Fruit fly (Drosophila melanogaster) whole organism, embryonic: ENCODE data around the gene CG31038.

ENCODE experiments used
- CG10147 ChIP-seq: fragments of 200-800 bp; sonication (Bioruptor generic); optimal IDR thresholded peaks from 2 replicates; lab custom pipeline; 2019; ENCODE audit warnings: missing biosample characterization, mild to moderate bottlenecking, missing genetic modification characterization, moderate library complexity
- CG10321 ChIP-seq: fragments of 200-800 bp; sonication (Bioruptor generic); IDR thresholded peaks from 2 replicates; pipeline ENCODE4 v1.3.6; 2022; ENCODE audit warnings: missing biosample characterization, missing genetic modification characterization
- CG10431 ChIP-seq: fragments of 200-800 bp; sonication (Bioruptor generic); optimal IDR thresholded peaks from 3 replicates; lab custom pipeline; 2018; ENCODE audit warnings: missing biosample characterization, mild to moderate bottlenecking, missing genetic modification characterization
- CG10654 ChIP-seq: fragments of 200-800 bp; sonication (Bioruptor generic); optimal IDR thresholded peaks from 2 replicates; lab custom pipeline; 2016; ENCODE audit warnings: missing biosample characterization, missing genetic modification characterization
- CG11085 ChIP-seq: fragments of 200-800 bp; sonication (Bioruptor generic); IDR thresholded peaks from 2 replicates; pipeline ENCODE4 v1.3.6; 2022; ENCODE audit warnings: missing biosample characterization, missing genetic modification characterization
- CG11723 ChIP-seq: fragments of 200-800 bp; sonication (Bioruptor generic); optimal IDR thresholded peaks from 2 replicates; lab custom pipeline; 2017; ENCODE audit warnings: missing biosample characterization, mild to moderate bottlenecking, missing genetic modification characterization
- CG12744 ChIP-seq: fragments of 200-800 bp; sonication (Bioruptor generic); optimal IDR thresholded peaks from 2 replicates; lab custom pipeline; 2016; ENCODE audit warnings: missing biosample characterization, missing genetic modification characterization
- CG14050 ChIP-seq: fragments of 200-800 bp; sonication (Bioruptor generic); IDR thresholded peaks from 3 replicates; pipeline ENCODE4 v1.3.6; 2022; ENCODE audit warnings: missing biosample characterization, missing genetic modification characterization
- CG15073 ChIP-seq: fragments of 200-800 bp; sonication (Bioruptor generic); optimal IDR thresholded peaks from 2 replicates; lab custom pipeline; 2016; ENCODE audit warnings: missing biosample characterization, missing genetic modification characterization
- CG15479 ChIP-seq: fragments of 200-800 bp; sonication (Bioruptor generic); optimal IDR thresholded peaks from 3 replicates; lab custom pipeline; 2019; ENCODE audit warnings: missing biosample characterization, mild to moderate bottlenecking, missing genetic modification characterization, moderate library complexity
- CG17829 ChIP-seq: fragments of 200-800 bp; optimal IDR thresholded peaks from 2 replicates; lab custom pipeline; 2019; ENCODE audit warnings: missing biosample characterization, mild to moderate bottlenecking, missing genetic modification characterization, moderate library complexity
- CG2202 ChIP-seq: fragments of 200-800 bp; sonication (Bioruptor generic); optimal IDR thresholded peaks from 2 replicates; lab custom pipeline; 2018; ENCODE audit warnings: missing biosample characterization, mild to moderate bottlenecking, missing genetic modification characterization
- CG30431 ChIP-seq: fragments of 200-800 bp; sonication (Bioruptor generic); optimal IDR thresholded peaks from 2 replicates; lab custom pipeline; 2017; ENCODE audit warnings: missing biosample characterization, missing genetic modification characterization
- CG3838 ChIP-seq: fragments of 200-800 bp; sonication (Bioruptor generic); optimal IDR thresholded peaks from 3 replicates; lab custom pipeline; 2016; ENCODE audit warnings: missing biosample characterization, missing genetic modification characterization
- CG3995 ChIP-seq: fragments of 200-800 bp; sonication (Bioruptor generic); optimal IDR thresholded peaks from 3 replicates; lab custom pipeline; 2016; ENCODE audit warnings: missing biosample characterization, missing genetic modification characterization
- CG4707 ChIP-seq: fragments of 200-800 bp; sonication (Bioruptor generic); optimal IDR thresholded peaks from 2 replicates; lab custom pipeline; 2018; ENCODE audit warnings: missing biosample characterization, mild to moderate bottlenecking, missing genetic modification characterization, moderate library complexity
- CG4820 ChIP-seq: fragments of 200-800 bp; sonication (Bioruptor generic); optimal IDR thresholded peaks from 3 replicates; lab custom pipeline; 2016; ENCODE audit warnings: missing biosample characterization, missing genetic modification characterization
- CG5245 ChIP-seq: fragments of 200-800 bp; sonication (Bioruptor generic); optimal IDR thresholded peaks from 3 replicates; lab custom pipeline; 2016; ENCODE audit warnings: missing biosample characterization, missing genetic modification characterization
- CG6272 ChIP-seq: fragments of 200-800 bp; sonication (Bioruptor generic); IDR thresholded peaks from 2 replicates; pipeline ENCODE4 v1.3.6; 2022; ENCODE audit warnings: missing biosample characterization, missing genetic modification characterization
- CHES-1-like ChIP-seq: fragments of 200-800 bp; sonication (Bioruptor generic); optimal IDR thresholded peaks from 2 replicates; lab custom pipeline; 2016; ENCODE audit warnings: missing biosample characterization, missing genetic modification characterization
- Doc2 ChIP-seq: fragments of 200-800 bp; sonication (Bioruptor generic); IDR thresholded peaks from 2 replicates; pipeline ENCODE4 v1.3.6; 2022; ENCODE audit warnings: missing biosample characterization, missing genetic modification characterization
- Ets97D ChIP-seq: fragments of 200-800 bp; sonication (Bioruptor generic); optimal IDR thresholded peaks from 3 replicates; lab custom pipeline; 2016; ENCODE audit warnings: missing biosample characterization, missing genetic modification characterization
- Fer1 ChIP-seq: fragments of 200-800 bp; sonication (Bioruptor generic); optimal IDR thresholded peaks from 2 replicates; lab custom pipeline; 2017; ENCODE audit warnings: missing biosample characterization, mild to moderate bottlenecking, missing genetic modification characterization
- HLH4C ChIP-seq: fragments of 200-800 bp; sonication (Bioruptor generic); IDR thresholded peaks from 3 replicates; pipeline ENCODE4 v1.3.6; 2022; ENCODE audit warnings: missing biosample characterization, missing genetic modification characterization; ENCODE audit not compliant: partially characterized antibody
- Hsf ChIP-seq: fragments of 200-800 bp; sonication (Bioruptor generic); optimal IDR thresholded peaks from 3 replicates; lab custom pipeline; 2016; ENCODE audit warnings: missing biosample characterization, missing genetic modification characterization
- Lim3 ChIP-seq: fragments of 200-800 bp; sonication (Bioruptor generic); IDR thresholded peaks from 2 replicates; pipeline ENCODE4 v1.3.6; 2022; ENCODE audit warnings: missing biosample characterization, missing genetic modification characterization
- Mrtf ChIP-seq: fragments of 200-800 bp; sonication (Bioruptor generic); IDR thresholded peaks from 3 replicates; pipeline ENCODE4 v1.3.6; 2022; ENCODE audit warnings: missing biosample characterization, missing genetic modification characterization
- Oli ChIP-seq: fragments of 200-800 bp; sonication (Bioruptor generic); optimal IDR thresholded peaks from 2 replicates; lab custom pipeline; 2018; ENCODE audit warnings: missing biosample characterization, mild to moderate bottlenecking, missing genetic modification characterization, moderate library complexity
- Ptx1 ChIP-seq: fragments of 200-800 bp; sonication (Bioruptor generic); IDR thresholded peaks from 2 replicates; pipeline ENCODE4 v1.3.6; 2022; ENCODE audit warnings: missing biosample characterization, missing genetic modification characterization
- bab2 ChIP-seq: fragments of 200-800 bp; sonication (Bioruptor generic); optimal IDR thresholded peaks from 2 replicates; lab custom pipeline; 2016; ENCODE audit warnings: missing biosample characterization, missing genetic modification characterization
- cato ChIP-seq: fragments of 200-800 bp; sonication (Bioruptor generic); optimal IDR thresholded peaks from 2 replicates; lab custom pipeline; 2016; ENCODE audit warnings: missing biosample characterization, missing genetic modification characterization, borderline replicate concordance
- caup ChIP-seq: fragments of 200-800 bp; sonication (Bioruptor generic); optimal IDR thresholded peaks from 3 replicates; lab custom pipeline; 2017; ENCODE audit warnings: missing biosample characterization, mild to moderate bottlenecking, missing genetic modification characterization, moderate library complexity; ENCODE audit not compliant: severe bottlenecking
- exex ChIP-seq: fragments of 200-800 bp; sonication (Bioruptor generic); optimal IDR thresholded peaks from 4 replicates; lab custom pipeline; 2018; ENCODE audit warnings: missing biosample characterization, mild to moderate bottlenecking, missing genetic modification characterization, moderate library complexity
- hbn ChIP-seq: fragments of 200-800 bp; sonication (Bioruptor generic); IDR thresholded peaks from 2 replicates; pipeline ENCODE4 v1.3.6; 2022; ENCODE audit warnings: missing biosample characterization, missing genetic modification characterization; ENCODE audit not compliant: partially characterized antibody
- klu ChIP-seq: fragments of 200-800 bp; sonication (Bioruptor generic); IDR thresholded peaks from 2 replicates; pipeline ENCODE4 v1.3.6; 2022; ENCODE audit warnings: missing biosample characterization, missing genetic modification characterization
- lilli ChIP-seq: fragments of 200-800 bp; sonication (Bioruptor generic); optimal IDR thresholded peaks from 3 replicates; lab custom pipeline; 2016; ENCODE audit warnings: missing biosample characterization, missing genetic modification characterization
- nmo ChIP-seq: fragments of 200-800 bp; sonication (Bioruptor generic); optimal IDR thresholded peaks from 2 replicates; lab custom pipeline; 2018; ENCODE audit warnings: missing biosample characterization, mild to moderate bottlenecking, missing genetic modification characterization, moderate library complexity
- oc ChIP-seq: fragments of 200-800 bp; sonication (Bioruptor generic); optimal IDR thresholded peaks from 2 replicates; lab custom pipeline; 2018; ENCODE audit warnings: missing biosample characterization, mild to moderate bottlenecking, missing genetic modification characterization, moderate library complexity
- odd ChIP-seq: fragments of 200-800 bp; sonication (Bioruptor generic); optimal IDR thresholded peaks from 2 replicates; lab custom pipeline; 2017; ENCODE audit warnings: missing biosample characterization, mild to moderate bottlenecking, missing genetic modification characterization
- pho ChIP-seq: fragments of 200-800 bp; sonication (Bioruptor generic); optimal IDR thresholded peaks from 2 replicates; lab custom pipeline; 2016; ENCODE audit warnings: missing biosample characterization, missing genetic modification characterization
- prd ChIP-seq, 3 experiments: fragments of >200 bp in 2 of 3; fragments of 200-800 bp in 1 of 3; sonication (Bioruptor generic) in 1 of 3; optimal IDR thresholded peaks in 2 of 3; IDR thresholded peaks in 1 of 3; 2 replicates in 2 of 3; 3 replicates in 1 of 3; pipeline versions ENCODE4 v1.3.6 to Lab custom; 2017 to 2022; ENCODE audit warnings: missing biosample characterization in 1 of 3, missing genetic modification characterization in 1 of 3
- ranshi ChIP-seq: fragments of 200-800 bp; sonication (Bioruptor generic); IDR thresholded peaks from 2 replicates; pipeline ENCODE4 v1.3.6; 2022; ENCODE audit warnings: missing biosample characterization, missing genetic modification characterization
- repo ChIP-seq: fragments of 200-800 bp; sonication (Bioruptor generic); optimal IDR thresholded peaks from 2 replicates; lab custom pipeline; 2016; ENCODE audit warnings: missing biosample characterization, missing genetic modification characterization
- run ChIP-seq: fragments of 200-800 bp; sonication (Bioruptor generic); optimal IDR thresholded peaks from 3 replicates; lab custom pipeline; 2018; ENCODE audit warnings: missing biosample characterization, mild to moderate bottlenecking, missing genetic modification characterization
- salm ChIP-seq: fragments of 200-800 bp; sonication (Bioruptor generic); optimal IDR thresholded peaks from 2 replicates; lab custom pipeline; 2018; ENCODE audit warnings: missing biosample characterization, mild to moderate bottlenecking, missing genetic modification characterization
- sens-2 ChIP-seq: fragments of 200-800 bp; sonication (Bioruptor generic); IDR thresholded peaks from 2 replicates; pipeline ENCODE4 v1.3.6; 2022; ENCODE audit warnings: missing biosample characterization, missing genetic modification characterization
- slp2 ChIP-seq: fragments of 200-800 bp; sonication (Bioruptor generic); optimal IDR thresholded peaks from 2 replicates; lab custom pipeline; 2016; ENCODE audit warnings: missing biosample characterization, missing genetic modification characterization
- sqz ChIP-seq: fragments of 200-800 bp; sonication (Bioruptor generic); optimal IDR thresholded peaks from 3 replicates; lab custom pipeline; 2018; ENCODE audit warnings: missing biosample characterization, mild to moderate bottlenecking, missing genetic modification characterization
- tna ChIP-seq: fragments of 200-800 bp; sonication (Bioruptor generic); IDR thresholded peaks from 2 replicates; pipeline ENCODE4 v1.3.6; 2022; ENCODE audit warnings: missing biosample characterization, missing genetic modification characterization; ENCODE audit not compliant: partially characterized antibody
- trem ChIP-seq: fragments of 200-800 bp; optimal IDR thresholded peaks from 3 replicates; lab custom pipeline; 2019; ENCODE audit warnings: missing biosample characterization, mild to moderate bottlenecking, missing genetic modification characterization, moderate library complexity
- usp ChIP-seq: fragments of >200 bp; optimal IDR thresholded peaks from 2 replicates; lab custom pipeline; 2017; ENCODE audit warnings: missing biosample characterization, missing genetic modification characterization

CG31038 gene

dm6 chr3R:29903775-29904356 is 27.0 kb downstream of the CG31038 start, which contains the start of gene CG15517 (continued):
- TF ChIP-seq Oli (tag; lab: Kevin White, UChicago) = no peak
- no peak for TF ChIP-seq CG10654 (GFP tag; lab: Kevin White, UChicago)
- TF ChIP-seq prd (optimal IDR thresholded peaks at IDR 0.05; lab: Kevin White, UChicago) = no peak
- no peak for TF ChIP-seq prd (GFP tag; IDR thresholded peaks at IDR 0.05; lab: Robert Waterston, UW)
- TF ChIP-seq CG11085 (GFP tag; lab: Robert Waterston, UW) = no peak
- no peak for TF ChIP-seq sens-2 (GFP tag; lab: Robert Waterston, UW)
- no peak for TF ChIP-seq oc (tag; lab: Kevin White, UChicago)
- no peak for TF ChIP-seq CG10321
- TF ChIP-seq exex (tag; lab: Kevin White, UChicago) = no peak
- no peak for TF ChIP-seq caup
- no peak for TF ChIP-seq CG4820 (GFP tag; lab: Kevin White, UChicago)
- TF ChIP-seq nmo (GFP tag; lab: Kevin White, UChicago) = peak; percentile 21
- TF ChIP-seq CG4707 (GFP tag; lab: Kevin White, UChicago) = no peak
- TF ChIP-seq cato (GFP tag; lab: Kevin White, UChicago) = no peak
- TF ChIP-seq CG12744 (GFP tag; lab: Kevin White, UChicago) = no peak
- TF ChIP-seq Doc2 (GFP tag; lab: Robert Waterston, UW) = no peak
- no peak for TF ChIP-seq Lim3 (GFP tag; lab: Robert Waterston, UW)
- no peak for TF ChIP-seq CG14050 (GFP tag; lab: Robert Waterston, UW)
- TF ChIP-seq CG11723 = no peak
- TF ChIP-seq usp (GFP tag; lab: Kevin White, UChicago) = no peak
- TF ChIP-seq odd = no peak
- no peak for TF ChIP-seq lilli (GFP tag; lab: Kevin White, UChicago)
- no peak for TF ChIP-seq CG15073 (GFP tag; lab: Kevin White, UChicago)
- no peak for TF ChIP-seq CG6272 (GFP tag; lab: Robert Waterston, UW)
- no peak for TF ChIP-seq Mrtf (GFP tag; lab: Robert Waterston, UW)
- no peak for TF ChIP-seq CG3838 (GFP tag; lab: Kevin White, UChicago)
- TF ChIP-seq CG5245 (GFP tag; lab: Kevin White, UChicago) = no peak
- TF ChIP-seq CG30431 = no peak
- TF ChIP-seq Ets97D = no peak
- no peak for TF ChIP-seq CG3995 (GFP tag; lab: Kevin White, UChicago)
- peak; percentile 30 for TF ChIP-seq CG17829
- TF ChIP-seq CG15479 (GFP tag; lab: Kevin White, UChicago) = no peak
- no peak for TF ChIP-seq CG10431
- no peak for TF ChIP-seq HLH4C (GFP tag; lab: Robert Waterston, UW)
- TF ChIP-seq salm (tag; lab: Kevin White, UChicago) = no peak
- TF ChIP-seq sqz (GFP tag; lab: Kevin White, UChicago) = no peak
- no peak for TF ChIP-seq ranshi (GFP tag; lab: Robert Waterston, UW)
- TF ChIP-seq hbn (GFP tag; lab: Robert Waterston, UW) = no peak
- TF ChIP-seq klu (GFP tag; lab: Robert Waterston, UW) = no peak
- peak; percentile 3 for TF ChIP-seq trem (tag; lab: Kevin White, UChicago)
- no peak for TF ChIP-seq repo (GFP tag; lab: Kevin White, UChicago)
- TF ChIP-seq CG10147 = no peak
- no peak for TF ChIP-seq CHES-1-like
- no peak for TF ChIP-seq Hsf (GFP tag; lab: Kevin White, UChicago)
- TF ChIP-seq Ptx1 (GFP tag; lab: Robert Waterston, UW) = peak; percentile 43; the same call in 1 of the 2 replicates
- TF ChIP-seq Fer1 = peak; percentile 13
- no peak for TF ChIP-seq pho
- no peak for TF ChIP-seq slp2 (GFP tag; lab: Kevin White, UChicago)
- TF ChIP-seq CG2202 = no peak
- no peak for TF ChIP-seq bab2 (GFP tag; lab: Kevin White, UChicago)
- no peak for TF ChIP-seq run (tag; lab: Kevin White, UChicago)
- no peak for TF ChIP-seq tna (GFP tag; lab: Robert Waterston, UW)
